Worm (Caenorhabditis elegans) whole organism, L4 larva: ENCODE measurements around the gene Y41C4A.7.

ENCODE experiments used
- F26F4.8 ChIP-seq: fragments of 200-800 bp; sonication (Bioruptor generic); conservative IDR thresholded peaks from 2 replicates; pipeline ENCODE4 v1.3.6; 2022; ENCODE audit warnings: missing genetic modification characterization, missing compliant biosample characterization
- F37D6.2 ChIP-seq: sonication (generic microtip); optimal IDR thresholded peaks from 2 replicates; lab custom pipeline; 2016; ENCODE audit warnings: mild to moderate bottlenecking, missing genetic modification characterization, missing compliant biosample characterization
- T20F7.1 ChIP-seq: fragments of 200-800 bp; sonication (Bioruptor generic); optimal IDR thresholded peaks from 2 replicates; lab custom pipeline; 2018; ENCODE audit warnings: mild to moderate bottlenecking, missing genetic modification characterization, missing compliant biosample characterization
- Y105C5A.15 ChIP-seq: fragments of 200-800 bp; sonication (Bioruptor generic); IDR thresholded peaks from 2 replicates; pipeline ENCODE4 v1.3.6; 2022; ENCODE audit warnings: missing genetic modification characterization, missing compliant biosample characterization
- Y48G9A.11 ChIP-seq: fragments of 200-800 bp; sonication (Bioruptor generic); IDR thresholded peaks from 2 replicates; pipeline ENCODE4 v1.3.6; 2022; ENCODE audit warnings: missing genetic modification reagents, missing genetic modification characterization, missing compliant biosample characterization
- aha-1 ChIP-seq: fragments of 150-350 bp; peaks from one replicate; lab custom pipeline; 2014; ENCODE audit warnings: missing biosample characterization, missing genetic modification characterization
- arid-1 ChIP-seq: fragments of 200-800 bp; sonication (Bioruptor generic); conservative IDR thresholded peaks from 2 replicates; pipeline ENCODE4 v1.3.6; 2022; ENCODE audit warnings: missing genetic modification reagents, missing genetic modification characterization, missing compliant biosample characterization
- attf-4 ChIP-seq: sonication (generic microtip); optimal IDR thresholded peaks from 3 replicates; lab custom pipeline; 2017; ENCODE audit warnings: missing biosample characterization, missing genetic modification characterization
- ceh-20 ChIP-seq: fragments of 200-800 bp; sonication (Bioruptor generic); IDR thresholded peaks from 2 replicates; pipeline ENCODE4 v1.3.6; 2022; ENCODE audit warnings: missing genetic modification reagents, missing genetic modification characterization, missing compliant biosample characterization
- ceh-28 ChIP-seq: fragments of 150-350 bp; optimal IDR thresholded peaks from 2 replicates; lab custom pipeline; 2014; ENCODE audit warnings: missing biosample characterization, missing genetic modification reagents, missing genetic modification characterization
- ceh-44 ChIP-seq: fragments of 200-800 bp; sonication (Bioruptor generic); IDR thresholded peaks from 2 replicates; pipeline ENCODE4 v1.3.6; 2022; ENCODE audit warnings: missing genetic modification reagents, missing genetic modification characterization, missing compliant biosample characterization
- ceh-62 ChIP-seq: sonication (generic microtip); optimal IDR thresholded peaks from 2 replicates; lab custom pipeline; 2017; ENCODE audit warnings: missing biosample characterization, missing genetic modification characterization
- ceh-82 ChIP-seq: sonication (generic microtip); optimal IDR thresholded peaks from 2 replicates; lab custom pipeline; 2017; ENCODE audit warnings: missing biosample characterization, missing genetic modification characterization
- ces-1 ChIP-seq: fragments of 150-350 bp; sonication (generic microtip); optimal IDR thresholded peaks from 4 replicates; lab custom pipeline; 2014; ENCODE audit warnings: missing biosample characterization, missing genetic modification reagents, missing genetic modification characterization
- cey-2 ChIP-seq: sonication (generic microtip); optimal IDR thresholded peaks from 3 replicates; lab custom pipeline; 2017; ENCODE audit warnings: missing genetic modification characterization, mild to moderate bottlenecking, missing compliant biosample characterization, antibody characterized with exemption, borderline replicate concordance; ENCODE audit not compliant: insufficient read depth
- ctbp-1 ChIP-seq: fragments of 200-800 bp; sonication (Bioruptor generic); IDR thresholded peaks from 2 replicates; pipeline ENCODE4 v1.3.6; 2022; ENCODE audit warnings: missing genetic modification reagents, missing genetic modification characterization, missing compliant biosample characterization
- daf-12 ChIP-seq: fragments of 150-350 bp; optimal IDR thresholded peaks from 2 replicates; lab custom pipeline; 2014; ENCODE audit warnings: missing biosample characterization, missing genetic modification reagents, missing genetic modification characterization
- daf-8 ChIP-seq: fragments of 200-800 bp; sonication (Bioruptor generic); IDR thresholded peaks from 2 replicates; pipeline ENCODE4 v1.3.6; 2022; ENCODE audit warnings: missing genetic modification characterization, missing compliant biosample characterization
- dmd-6 ChIP-seq: fragments of 200-800 bp; sonication (Bioruptor generic); IDR thresholded peaks from 2 replicates; pipeline ENCODE4 v1.3.6; 2022; ENCODE audit warnings: missing genetic modification reagents, missing genetic modification characterization, missing compliant biosample characterization
- dmd-8 ChIP-seq: fragments of 200-800 bp; sonication (Bioruptor generic); IDR thresholded peaks from 2 replicates; pipeline ENCODE4 v1.3.6; 2022; ENCODE audit warnings: missing genetic modification characterization, missing compliant biosample characterization
- dpl-1 ChIP-seq: fragments of 150-350 bp; optimal IDR thresholded peaks from 2 replicates; lab custom pipeline; 2014; ENCODE audit warnings: missing biosample characterization, missing genetic modification reagents, missing genetic modification characterization
- hlh-11 ChIP-seq: fragments of 200-800 bp; sonication (Bioruptor generic); optimal IDR thresholded peaks from 2 replicates; lab custom pipeline; 2018; ENCODE audit warnings: mild to moderate bottlenecking, missing genetic modification characterization, missing compliant biosample characterization
- hlh-30 ChIP-seq: sonication (generic microtip); optimal IDR thresholded peaks from 2 replicates; lab custom pipeline; 2017; ENCODE audit warnings: antibody characterized with exemption, mild to moderate bottlenecking, missing genetic modification characterization, missing compliant biosample characterization; ENCODE audit not compliant: insufficient read depth
- lim-7 ChIP-seq: fragments of 200-800 bp; sonication (Bioruptor generic); IDR thresholded peaks from 2 replicates; pipeline ENCODE4 v1.3.6; 2022; ENCODE audit warnings: missing genetic modification characterization, missing compliant biosample characterization
- lin-39 ChIP-seq: fragments of 150-350 bp; optimal IDR thresholded peaks from 2 replicates; lab custom pipeline; 2014; ENCODE audit warnings: missing biosample characterization, missing genetic modification reagents, missing genetic modification characterization
- lsy-2 ChIP-seq, 2 experiments: fragments of 150-350 bp in 1 of 2; sonication (generic microtip) in 1 of 2; optimal IDR thresholded peaks; 2 replicates each; lab custom pipeline; 2014 to 2017; ENCODE audit warnings: missing biosample characterization in 2 of 2, missing genetic modification characterization in 2 of 2
- mdt-29 ChIP-seq: fragments of 200-800 bp; sonication (Bioruptor generic); IDR thresholded peaks from 2 replicates; pipeline ENCODE4 v1.3.6; 2022; ENCODE audit warnings: missing genetic modification reagents, missing genetic modification characterization, missing compliant biosample characterization
- mes-2 ChIP-seq: sonication (generic microtip); optimal IDR thresholded peaks from 2 replicates; lab custom pipeline; 2016; ENCODE audit warnings: missing genotype, mild to moderate bottlenecking, missing genetic modification characterization, missing compliant biosample characterization; ENCODE audit not compliant: poor library complexity, severe bottlenecking
- nhr-10 ChIP-seq: fragments of 150-350 bp; optimal IDR thresholded peaks from 2 replicates; lab custom pipeline; 2014; ENCODE audit warnings: missing biosample characterization, missing genetic modification characterization
- nhr-11 ChIP-seq: fragments of 150-350 bp; optimal IDR thresholded peaks from 2 replicates; lab custom pipeline; 2014; ENCODE audit warnings: missing biosample characterization, missing genetic modification characterization
- nhr-111 ChIP-seq: fragments of 200-800 bp; sonication (Bioruptor generic); optimal IDR thresholded peaks from 2 replicates; lab custom pipeline; 2018; ENCODE audit warnings: mild to moderate bottlenecking, missing genetic modification characterization, missing compliant biosample characterization
- nhr-237 ChIP-seq: sonication (generic microtip); optimal IDR thresholded peaks from 2 replicates; lab custom pipeline; 2017; ENCODE audit warnings: missing biosample characterization, missing genetic modification characterization
- nhr-25 ChIP-seq: sonication (generic microtip); optimal IDR thresholded peaks from 2 replicates; lab custom pipeline; 2017; ENCODE audit warnings: missing genetic modification characterization, mild to moderate bottlenecking, missing compliant biosample characterization, antibody characterized with exemption, moderate library complexity, borderline replicate concordance; ENCODE audit not compliant: insufficient read depth
- nhr-28 ChIP-seq: fragments of 150-350 bp; optimal IDR thresholded peaks from 2 replicates; lab custom pipeline; 2014; ENCODE audit warnings: missing biosample characterization, missing genetic modification characterization
- nhr-41 ChIP-seq: fragments of 200-800 bp; sonication (Bioruptor generic); IDR thresholded peaks from 2 replicates; pipeline ENCODE4 v1.3.6; 2022; ENCODE audit warnings: missing genetic modification reagents, missing genetic modification characterization, missing compliant biosample characterization
- nhr-42 ChIP-seq: fragments of 200-800 bp; sonication (Bioruptor generic); IDR thresholded peaks from 2 replicates; pipeline ENCODE4 v1.3.6; 2022; ENCODE audit warnings: missing genetic modification characterization, missing compliant biosample characterization
- nhr-6 ChIP-seq: fragments of 150-350 bp; optimal IDR thresholded peaks from 2 replicates; lab custom pipeline; 2014; ENCODE audit warnings: missing biosample characterization, missing genetic modification characterization
- pha-4 ChIP-seq, 2 experiments: fragments of 150-350 bp in 1 of 2; fragments of 200-800 bp in 1 of 2; sonication (Bioruptor generic) in 1 of 2; IDR thresholded peaks in 1 of 2; optimal IDR thresholded peaks in 1 of 2; 2 replicates each; pipeline versions ENCODE4 v1.3.6 to Lab custom; 2014 to 2022; ENCODE audit warnings: missing genetic modification characterization in 2 of 2, missing genetic modification reagents in 2 of 2, missing biosample characterization in 1 of 2, missing compliant biosample characterization in 1 of 2
- rbr-2 ChIP-seq: sonication (generic microtip); optimal IDR thresholded peaks from 2 replicates; lab custom pipeline; 2016; ENCODE audit warnings: missing genotype, missing genetic modification characterization, missing compliant biosample characterization
- sdz-12 ChIP-seq: fragments of 200-800 bp; sonication (Bioruptor generic); optimal IDR thresholded peaks from 2 replicates; lab custom pipeline; 2018; ENCODE audit warnings: mild to moderate bottlenecking, missing genetic modification characterization, missing compliant biosample characterization
- skn-1 ChIP-seq: fragments of 150-350 bp; optimal IDR thresholded peaks from 2 replicates; lab custom pipeline; 2014; ENCODE audit warnings: missing biosample characterization, missing genetic modification characterization
- spr-1 ChIP-seq: sonication (generic microtip); optimal IDR thresholded peaks from 2 replicates; lab custom pipeline; 2016; ENCODE audit warnings: mild to moderate bottlenecking, missing genetic modification characterization, missing compliant biosample characterization
- vab-7 ChIP-seq: fragments of 200-800 bp; sonication (Bioruptor generic); IDR thresholded peaks from 2 replicates; pipeline ENCODE4 v1.3.6; 2022; ENCODE audit warnings: missing genetic modification reagents, missing genetic modification characterization, missing compliant biosample characterization
- zfp-3 ChIP-seq: fragments of 200-800 bp; sonication (Bioruptor generic); conservative IDR thresholded peaks from 2 replicates; pipeline ENCODE4 v1.3.6; 2022; ENCODE audit warnings: missing genetic modification reagents, missing genetic modification characterization, missing compliant biosample characterization
- zip-2 ChIP-seq: fragments of 150-350 bp; optimal IDR thresholded peaks from 2 replicates; lab custom pipeline; 2014; ENCODE audit warnings: missing biosample characterization, missing genetic modification characterization
- ztf-7 ChIP-seq: fragments of 150-350 bp; optimal IDR thresholded peaks from 2 replicates; lab custom pipeline; 2014; ENCODE audit warnings: missing biosample characterization, missing genetic modification characterization

Y41C4A.7 gene

DNA sequence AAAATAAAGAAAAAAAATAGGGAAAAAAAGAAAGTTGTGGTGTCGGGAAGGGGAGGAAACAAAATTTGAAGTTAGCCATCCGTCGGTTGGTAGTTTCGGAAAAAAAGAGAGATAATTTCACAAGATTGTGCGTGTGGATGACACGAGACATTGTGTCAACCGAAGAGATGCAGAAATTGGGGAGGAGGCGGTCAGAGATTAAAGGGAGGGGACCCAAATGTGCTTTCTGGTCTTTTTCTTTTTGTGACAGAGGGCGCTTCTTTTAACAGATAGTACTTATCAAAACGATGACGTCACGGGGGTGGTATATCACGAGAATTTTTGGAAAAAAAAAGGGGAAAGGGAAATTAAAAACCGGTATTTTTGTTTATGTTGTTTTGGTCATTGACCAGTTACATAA lies 39.8 kb downstream of the Y41C4A.7 start (continued):
- TF ChIP-seq daf-12 (no peak), attf-4 (tag; lab: Kevin White, UChicago) (no peak), spr-1 (no peak), nhr-11 (tag; lab: Kevin White, UChicago) (no peak), hlh-30 (tag; lab: Kevin White, UChicago) (peak; percentile 87)

ce11 chrIII:11740868-11741267 lies 42.2 kb downstream of the Y41C4A.7 start:
- TF ChIP-seq ctbp-1 (GFP tag; lab: Robert Waterston, UW) (no peak), F26F4.8 (GFP tag; lab: Robert Waterston, UW) (no peak), hlh-11 (no peak), mes-2 (tag; lab: Kevin White, UChicago) (no peak), pha-4 (GFP tag; IDR thresholded peaks at IDR 0.05; lab: Robert Waterston, UW) (no peak), pha-4 (tag; optimal IDR thresholded peaks at IDR 0.05; lab: Kevin White, UChicago) (peak; percentile 71), aha-1 (tag; lab: Kevin White, UChicago) (peak; percentile 46), dpl-1 (GFP tag; lab: Kevin White, UChicago) (peak; percentile 3)

- no peak for TF ChIP-seq lim-7 (GFP tag; lab: Robert Waterston, UW)
- TF ChIP-seq vab-7, result no peak
- TF ChIP-seq F37D6.2 (tag; lab: Kevin White, UChicago), result no peak
- no peak for TF ChIP-seq lsy-2 (tag; optimal IDR thresholded peaks at IDR 0.05; lab: Kevin White, UChicago)
- no peak for TF ChIP-seq daf-8 (GFP tag; lab: Robert Waterston, UW)
- TF ChIP-seq Y48G9A.11 (GFP tag; lab: Robert Waterston, UW), result no peak
- TF ChIP-seq spr-1, result no peak
- TF ChIP-seq ces-1, result no peak
- TF ChIP-seq ceh-20, result no peak
- no peak for TF ChIP-seq sdz-12
Measured at ce11 chrIII:11742191-11742590, 43.5 kb downstream of the Y41C4A.7 start.

DNA sequence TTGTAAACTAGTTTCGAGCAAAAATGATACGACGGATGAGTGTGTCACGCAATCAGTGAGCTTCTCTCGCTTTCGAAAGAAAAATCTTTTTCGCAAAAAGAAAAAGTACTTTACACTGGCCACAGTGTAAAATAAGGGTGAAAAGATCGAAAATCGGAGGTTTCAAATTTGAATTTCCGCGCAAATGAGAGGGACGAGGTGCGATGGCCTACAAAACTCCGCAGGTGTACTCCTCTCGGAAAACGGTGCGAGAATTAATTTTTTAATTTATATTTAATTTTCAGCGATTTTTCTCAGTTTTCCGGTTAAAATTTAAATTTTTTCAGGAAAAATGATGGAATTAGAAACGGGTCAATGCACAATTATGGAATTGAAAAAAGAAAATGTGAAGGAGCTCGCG lies 48.0 kb downstream of the Y41C4A.7 start, which contains the start of gene mrt-2:
mrt-2 (plus strand) TSS at position 49 of the 400 bp plus-strand sequence.
- no peak for TF ChIP-seq nhr-237 (tag; lab: Kevin White, UChicago)
- peak; percentile 46 for TF ChIP-seq dmd-6 (GFP tag; lab: Robert Waterston, UW)
- no peak for TF ChIP-seq skn-1 (tag; lab: Kevin White, UChicago)
- no peak for TF ChIP-seq cey-2 (tag; lab: Kevin White, UChicago)
- no peak for TF ChIP-seq ceh-82 (tag; lab: Kevin White, UChicago)
- peak; percentile 44 for TF ChIP-seq hlh-30 (tag; lab: Kevin White, UChicago)
- TF ChIP-seq ztf-7, result peak; percentile 16
- no peak for TF ChIP-seq ceh-62 (tag; lab: Kevin White, UChicago)
- TF ChIP-seq nhr-41 (GFP tag; lab: Robert Waterston, UW), result no peak
- no peak for TF ChIP-seq lin-39 (tag; lab: Kevin White, UChicago)
- TF ChIP-seq mes-2 (tag; lab: Kevin White, UChicago), result peak; percentile 99
- 0 out of 2 replicates have a peak, but pooled peaks have one; percentile 2 for TF ChIP-seq ceh-44
- TF ChIP-seq ceh-28 (tag; lab: Kevin White, UChicago), result no peak
- no peak for TF ChIP-seq zip-2 (tag; lab: Kevin White, UChicago)
- peak; percentile 24 for TF ChIP-seq nhr-28
- no peak for TF ChIP-seq F26F4.8 (GFP tag; lab: Robert Waterston, UW)
- no peak for TF ChIP-seq nhr-111 (GFP tag; lab: Kevin White, UChicago)
- TF ChIP-seq nhr-6 (tag; lab: Kevin White, UChicago), result peak; percentile 70
- TF ChIP-seq T20F7.1, result no peak
- TF ChIP-seq nhr-25 (tag; lab: Kevin White, UChicago), result peak; percentile 16
- no peak; the same call in 1 of the 2 replicates for TF ChIP-seq nhr-42 (GFP tag; lab: Robert Waterston, UW)
- TF ChIP-seq zfp-3 (GFP tag; lab: Robert Waterston, UW), result no peak
- TF ChIP-seq arid-1 (GFP tag; lab: Robert Waterston, UW), result 0 out of 2 replicates have a peak, but pooled peaks have one; percentile 23
- TF ChIP-seq mdt-29 (GFP tag; lab: Robert Waterston, UW), result no peak
- TF ChIP-seq hlh-11, result no peak
- TF ChIP-seq rbr-2 (tag; lab: Kevin White, UChicago), result peak; percentile 48
- TF ChIP-seq dmd-8 (GFP tag; lab: Robert Waterston, UW), result no peak
- TF ChIP-seq nhr-10 (tag; lab: Kevin White, UChicago), result no peak
- no peak for TF ChIP-seq Y105C5A.15 (GFP tag; lab: Robert Waterston, UW)
- TF ChIP-seq nhr-11 (tag; lab: Kevin White, UChicago), result no peak
